Worm (Caenorhabditis elegans) whole organism, late embryonic: ENCODE measurements around the gene R04F11.5.

Experiments used
- F13H6.1 ChIP-seq: sonication (generic microtip); optimal IDR thresholded peaks from 2 replicates; lab custom pipeline; 2016; ENCODE audit warnings: missing genetic modification characterization, missing compliant biosample characterization
- Y22D7AL.16 ChIP-seq: sonication (generic microtip); optimal IDR thresholded peaks from 2 replicates; lab custom pipeline; 2016; ENCODE audit warnings: missing genetic modification characterization, missing compliant biosample characterization
- ama-1 ChIP-seq: fragments of 150-350 bp; optimal IDR thresholded peaks from 2 replicates; lab custom pipeline; 2014
- dve-1 ChIP-seq: sonication (generic microtip); optimal IDR thresholded peaks from 2 replicates; lab custom pipeline; 2017; ENCODE audit warnings: antibody characterized with exemption, mild to moderate bottlenecking, missing genetic modification characterization, missing compliant biosample characterization
- elt-2 ChIP-seq: sonication (generic microtip); optimal IDR thresholded peaks from 2 replicates; lab custom pipeline; 2016; ENCODE audit warnings: missing genetic modification reagents, missing genetic modification characterization, missing compliant biosample characterization
- ets-4 ChIP-seq: sonication (generic microtip); optimal IDR thresholded peaks from 2 replicates; lab custom pipeline; 2016; ENCODE audit warnings: missing genetic modification characterization, missing compliant biosample characterization
- eyg-1 ChIP-seq: sonication (generic microtip); optimal IDR thresholded peaks from 2 replicates; lab custom pipeline; 2016; ENCODE audit warnings: missing genotype, missing genetic modification characterization, missing compliant biosample characterization
- gmeb-2 ChIP-seq: sonication (generic microtip); optimal IDR thresholded peaks from 2 replicates; lab custom pipeline; 2016; ENCODE audit warnings: missing genetic modification characterization, inconsistent platforms, missing compliant biosample characterization
- nfya-1 ChIP-seq: sonication (generic microtip); optimal IDR thresholded peaks from 2 replicates; lab custom pipeline; 2017; ENCODE audit warnings: missing genetic modification characterization, mild to moderate bottlenecking, missing compliant biosample characterization, antibody characterized with exemption, moderate library complexity
- nhr-11 ChIP-seq: fragments of 150-350 bp; optimal IDR thresholded peaks from 2 replicates; lab custom pipeline; 2014; ENCODE audit warnings: missing biosample characterization, missing genetic modification characterization
- tbx-2 ChIP-seq: sonication (generic microtip); optimal IDR thresholded peaks from 2 replicates; lab custom pipeline; 2016; ENCODE audit warnings: missing genetic modification characterization, missing compliant biosample characterization
- ztf-16 ChIP-seq: sonication (generic microtip); optimal IDR thresholded peaks from 2 replicates; lab custom pipeline; 2017; ENCODE audit warnings: missing genetic modification characterization, missing compliant biosample characterization

DNA sequence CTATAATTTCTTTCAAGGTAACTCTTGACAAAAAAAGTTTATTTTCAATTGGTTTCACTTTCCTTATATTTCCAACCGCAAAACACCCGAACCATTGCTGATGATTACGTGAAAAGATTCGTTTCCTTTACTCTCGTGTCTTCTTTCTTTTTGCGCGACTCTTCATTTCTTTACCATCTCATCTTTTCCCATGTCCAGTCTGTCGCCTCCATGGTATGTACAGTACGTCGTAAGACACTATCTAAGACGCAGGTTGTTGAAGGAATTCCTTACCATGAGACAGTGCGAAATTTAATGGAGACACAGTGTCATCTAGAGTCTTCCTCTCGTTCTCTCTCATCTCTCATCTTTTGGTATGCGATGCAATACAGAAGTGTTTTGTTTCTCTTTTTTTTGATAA, 17.7 kb downstream of the R04F11.5 start:
- TF ChIP-seq nfya-1 (tag; lab: Kevin White, UChicago) (peak; percentile 55), tbx-2 (tag; lab: Kevin White, UChicago) (no peak), nhr-11 (no peak), F13H6.1 (tag; lab: Kevin White, UChicago) (no peak), dve-1 (tag; lab: Kevin White, UChicago) (no peak), ama-1 (lab: Kevin White, UChicago) (no peak), gmeb-2 (tag; lab: Kevin White, UChicago) (no peak), ets-4 (tag; lab: Kevin White, UChicago) (no peak), ztf-16 (tag; lab: Kevin White, UChicago) (no peak), elt-2 (peak; percentile 23), Y22D7AL.16 (no peak), eyg-1 (tag; lab: Kevin White, UChicago) (no peak)
